Worm (Caenorhabditis elegans) whole organism, L2 larva: Measurements from ENCODE around the gene clec-229.
"Not testable (repeated sequence)": the region's sequence is repeated elsewhere in the genome, so short reads cannot be mapped to it uniquely, and the experiment has no call there.

Source experiments
- C34F6.9 ChIP-seq: fragments of 150-350 bp; optimal IDR thresholded peaks from 2 replicates; lab custom pipeline; 2014; ENCODE audit warnings: missing biosample characterization, missing genetic modification characterization
- F13H6.1 ChIP-seq: sonication (generic microtip); optimal IDR thresholded peaks from 2 replicates; lab custom pipeline; 2016; ENCODE audit warnings: missing genetic modification characterization, missing compliant biosample characterization
- R02D3.7 ChIP-seq: fragments of 150-350 bp; optimal IDR thresholded peaks from 2 replicates; lab custom pipeline; 2014; ENCODE audit warnings: missing biosample characterization, missing genetic modification characterization
- ZK546.5 ChIP-seq: sonication (generic microtip); optimal IDR thresholded peaks from 2 replicates; lab custom pipeline; 2017; ENCODE audit warnings: missing biosample characterization, missing genetic modification characterization
- ama-1 ChIP-seq: fragments of 150-350 bp; optimal IDR thresholded peaks from 2 replicates; lab custom pipeline; 2018; ENCODE audit warnings: inconsistent platforms
- ceh-16 ChIP-seq: fragments of 150-350 bp; optimal IDR thresholded peaks from 2 replicates; lab custom pipeline; 2014; ENCODE audit warnings: missing biosample characterization, missing genetic modification characterization
- ceh-82 ChIP-seq: fragments of 150-350 bp; optimal IDR thresholded peaks from 2 replicates; lab custom pipeline; 2014; ENCODE audit warnings: missing biosample characterization, missing genetic modification characterization
- crh-2 ChIP-seq: sonication (generic microtip); optimal IDR thresholded peaks from 2 replicates; lab custom pipeline; 2017; ENCODE audit warnings: missing biosample characterization, missing genetic modification characterization
- egl-27 ChIP-seq: sonication (generic microtip); optimal IDR thresholded peaks from 3 replicates; lab custom pipeline; 2017; ENCODE audit warnings: missing biosample characterization, missing genetic modification reagents, missing genetic modification characterization
- fos-1 ChIP-seq: fragments of 150-350 bp; optimal IDR thresholded peaks from 2 replicates; lab custom pipeline; 2014; ENCODE audit warnings: missing biosample characterization, missing genetic modification characterization
- gmeb-1 ChIP-seq: fragments of 150-350 bp; optimal IDR thresholded peaks from 2 replicates; lab custom pipeline; 2014; ENCODE audit warnings: missing biosample characterization, missing genetic modification characterization
- lin-13 ChIP-seq: fragments of 150-350 bp; optimal IDR thresholded peaks from 2 replicates; lab custom pipeline; 2014; ENCODE audit warnings: missing biosample characterization, missing genetic modification reagents, missing genetic modification characterization
- lsy-2 ChIP-seq, 2 experiments: fragments of 150-350 bp in 1 of 2; sonication (generic microtip) in 1 of 2; optimal IDR thresholded peaks; 2 replicates each; lab custom pipeline; 2014 to 2017; ENCODE audit warnings: missing biosample characterization in 2 of 2, missing genetic modification characterization in 2 of 2
- mab-5 ChIP-seq: fragments of 150-350 bp; optimal IDR thresholded peaks from 2 replicates; lab custom pipeline; 2014; ENCODE audit warnings: missing biosample characterization, missing genetic modification characterization
- nhr-10 ChIP-seq: sonication (generic microtip); optimal IDR thresholded peaks from 2 replicates; lab custom pipeline; 2017; ENCODE audit warnings: missing biosample characterization, missing genetic modification characterization
- nhr-11 ChIP-seq: fragments of 150-350 bp; optimal IDR thresholded peaks from 2 replicates; lab custom pipeline; 2014; ENCODE audit warnings: missing biosample characterization, missing genetic modification characterization
- nhr-12 ChIP-seq: fragments of 150-350 bp; optimal IDR thresholded peaks from 2 replicates; lab custom pipeline; 2014; ENCODE audit warnings: missing biosample characterization, missing genetic modification characterization
- nhr-129 ChIP-seq: fragments of 150-350 bp; optimal IDR thresholded peaks from 2 replicates; lab custom pipeline; 2014; ENCODE audit warnings: missing biosample characterization, missing genetic modification characterization
- nhr-21 ChIP-seq: fragments of 150-350 bp; optimal IDR thresholded peaks from 2 replicates; lab custom pipeline; 2014; ENCODE audit warnings: missing biosample characterization, missing genetic modification characterization
- nhr-23 ChIP-seq: fragments of 150-350 bp; optimal IDR thresholded peaks from 2 replicates; lab custom pipeline; 2014; ENCODE audit warnings: missing biosample characterization, missing genetic modification reagents, missing genetic modification characterization
- nhr-6 ChIP-seq: fragments of 150-350 bp; optimal IDR thresholded peaks from 2 replicates; lab custom pipeline; 2014; ENCODE audit warnings: missing biosample characterization, missing genetic modification characterization
- nhr-77 ChIP-seq: fragments of 150-350 bp; optimal IDR thresholded peaks from 2 replicates; lab custom pipeline; 2014; ENCODE audit warnings: missing biosample characterization, missing genetic modification characterization
- sem-4 ChIP-seq: fragments of 150-350 bp; optimal IDR thresholded peaks from 2 replicates; lab custom pipeline; 2014; ENCODE audit warnings: missing biosample characterization, missing genetic modification reagents, missing genetic modification characterization
- skn-1 ChIP-seq: sonication (generic microtip); optimal IDR thresholded peaks from 2 replicates; lab custom pipeline; 2017; ENCODE audit warnings: missing biosample characterization, missing genetic modification characterization
- sma-9 ChIP-seq, 2 experiments: fragments of 150-350 bp in 1 of 2; sonication (generic microtip) in 1 of 2; optimal IDR thresholded peaks; 2 replicates each; lab custom pipeline; 2014 to 2016; ENCODE audit warnings: missing genetic modification characterization in 2 of 2, mild to moderate bottlenecking in 1 of 2, missing biosample characterization in 1 of 2, missing compliant biosample characterization in 1 of 2, missing genetic modification reagents in 1 of 2, moderate library complexity in 1 of 2
- snpc-4 ChIP-seq: fragments of 150-350 bp; optimal IDR thresholded peaks from 2 replicates; lab custom pipeline; 2014; ENCODE audit warnings: missing biosample characterization, missing genetic modification characterization
- zag-1 ChIP-seq: fragments of 150-350 bp; optimal IDR thresholded peaks from 2 replicates; lab custom pipeline; 2014; ENCODE audit warnings: missing biosample characterization, missing genetic modification characterization
- ztf-1 ChIP-seq: fragments of 200-800 bp; sonication (Bioruptor generic); conservative IDR thresholded peaks from 2 replicates; pipeline ENCODE4 v1.3.6; 2022; ENCODE audit warnings: missing genetic modification characterization, missing compliant biosample characterization
- ztf-11 ChIP-seq: sonication (generic microtip); optimal IDR thresholded peaks from 2 replicates; lab custom pipeline; 2017; ENCODE audit warnings: missing biosample characterization, missing genetic modification characterization
- ztf-4 ChIP-seq: fragments of 150-350 bp; optimal IDR thresholded peaks from 2 replicates; lab custom pipeline; 2014; ENCODE audit warnings: missing biosample characterization, missing genetic modification characterization

clec-229 gene

ce11 chrV:15377903-15378302, 36.6 kb upstream of the clec-229 start, which contains the start of gene srh-122:
Gene srh-122 (minus strand): TSS chrV:15378003.
- TF ChIP-seq ceh-16 (tag; lab: Kevin White, UChicago) = no peak
- no peak for TF ChIP-seq ceh-82 (tag; lab: Kevin White, UChicago)
- TF ChIP-seq R02D3.7 = no peak
- no peak for TF ChIP-seq zag-1 (tag; lab: Kevin White, UChicago)
- TF ChIP-seq lsy-2 (tag; optimal IDR thresholded peaks at IDR 0.05; lab: Kevin White, UChicago) = no peak
- no peak for TF ChIP-seq gmeb-1 (tag; lab: Kevin White, UChicago)
- TF ChIP-seq nhr-12 (tag; lab: Kevin White, UChicago) = no peak
- no peak for TF ChIP-seq F13H6.1 (tag; lab: Kevin White, UChicago)
- TF ChIP-seq egl-27 (tag; lab: Kevin White, UChicago) = no peak
- no peak for TF ChIP-seq mab-5 (tag; lab: Kevin White, UChicago)
- no peak for TF ChIP-seq nhr-11
- no peak for TF ChIP-seq ama-1 (lab: Kevin White, UChicago)
- no peak for TF ChIP-seq nhr-6 (tag; lab: Kevin White, UChicago)

- TF ChIP-seq nhr-23 (tag; lab: Kevin White, UChicago) (no peak), ZK546.5 (tag; lab: Kevin White, UChicago) (no peak), nhr-21 (tag; lab: Kevin White, UChicago) (no peak)
These were observed 34.9 kb upstream of the clec-229 start, which contains the start of gene srh-52 for ce11 chrV:15376223-15376622. Gene srh-52 (minus strand): TSS chrV:15376323.

- TF ChIP-seq nhr-11 = no peak
These were observed 28.4 kb upstream of the clec-229 start, which contains the start of gene nhr-269 for ce11 chrV:15369707-15370106. Gene nhr-269 (minus strand): TSS chrV:15369807.

- TF ChIP-seq sem-4 (tag; lab: Kevin White, UChicago) (no peak), lin-13 (GFP tag; lab: Kevin White, UChicago) (no peak), nhr-129 (tag; lab: Kevin White, UChicago) (no peak), nhr-6 (tag; lab: Kevin White, UChicago) (no peak), gmeb-1 (tag; lab: Kevin White, UChicago) (no peak), nhr-10 (tag; lab: Kevin White, UChicago) (no peak), ztf-1 (no peak), nhr-77 (tag; lab: Kevin White, UChicago) (no peak), ZK546.5 (tag; lab: Kevin White, UChicago) (no peak), ztf-4 (tag; lab: Kevin White, UChicago) (no peak), nhr-21 (tag; lab: Kevin White, UChicago) (no peak)
These were observed 26.5 kb upstream of the clec-229 start for ce11 chrV:15367770-15368169.

- TF ChIP-seq skn-1 (tag; lab: Kevin White, UChicago); F13H6.1 (tag; lab: Kevin White, UChicago); snpc-4: not testable (repeated sequence)
- TF ChIP-seq, all 48 proteins: peak for 0; not testable (repeated sequence) for 48
These were observed 20.1 kb upstream of the clec-229 start, which contains the start of gene ech-1.1 for ce11 chrV:15361412-15361811. Gene ech-1.1 (minus strand): TSS chrV:15361512.

ce11 chrV:15354648-15355047, 13.3 kb upstream of the clec-229 start, which contains the start of gene C29F3.7:
Gene C29F3.7 (plus strand): TSS chrV:15354901.
- TF ChIP-seq gmeb-1 (tag; lab: Kevin White, UChicago) (peak; percentile 44), C34F6.9 (tag; lab: Kevin White, UChicago) (no peak), egl-27 (tag; lab: Kevin White, UChicago) (no peak), fos-1 (peak; percentile 97), sma-9 (GFP tag; optimal IDR thresholded peaks at IDR 0.05; lab: Kevin White, UChicago) (peak; percentile 87), sma-9 (tag; optimal IDR thresholded peaks at IDR 0.05; lab: Kevin White, UChicago) (no peak)

ce11 chrV:15352376-15352775, 11.1 kb upstream of the clec-229 start, which contains the start of gene srx-58:
Gene srx-58 (plus strand): TSS chrV:15352676.
- TF ChIP-seq sma-9 (GFP tag; optimal IDR thresholded peaks at IDR 0.05; lab: Kevin White, UChicago) (no peak), sma-9 (tag; optimal IDR thresholded peaks at IDR 0.05; lab: Kevin White, UChicago) (no peak), zag-1 (tag; lab: Kevin White, UChicago) (no peak), nhr-6 (tag; lab: Kevin White, UChicago) (no peak), crh-2 (tag; lab: Kevin White, UChicago) (no peak), ztf-11 (tag; lab: Kevin White, UChicago) (no peak)
